Worm (Caenorhabditis elegans) whole organism, mixed stage, embryonic: Measurements from ENCODE around the gene dnj-11.

Experiments used
- M03D4.4 ChIP-seq: sonication (generic microtip); optimal IDR thresholded peaks from 2 replicates; lab custom pipeline; 2017; ENCODE audit warnings: mild to moderate bottlenecking, missing genetic modification characterization, missing compliant biosample characterization
- bed-3 ChIP-seq: fragments of 200-800 bp; sonication (Bioruptor generic); optimal IDR thresholded peaks from 3 replicates; lab custom pipeline; 2018; ENCODE audit warnings: mild to moderate bottlenecking, missing genetic modification characterization, moderate library complexity, missing compliant biosample characterization
- blmp-1 ChIP-seq: fragments of 150-350 bp; optimal IDR thresholded peaks from 2 replicates; lab custom pipeline; 2014; ENCODE audit warnings: missing biosample characterization, missing genetic modification characterization
- ceh-39 ChIP-seq: fragments of 150-350 bp; optimal IDR thresholded peaks from 2 replicates; lab custom pipeline; 2014; ENCODE audit warnings: missing biosample characterization, missing genetic modification characterization
- ceh-43 ChIP-seq: fragments of 200-800 bp; sonication (Bioruptor generic); optimal IDR thresholded peaks from 2 replicates; lab custom pipeline; 2018; ENCODE audit warnings: mild to moderate bottlenecking, missing genetic modification characterization, moderate library complexity, missing compliant biosample characterization
- ceh-83 ChIP-seq: fragments of 200-800 bp; sonication (Bioruptor generic); optimal IDR thresholded peaks from 2 replicates; lab custom pipeline; 2018; ENCODE audit warnings: mild to moderate bottlenecking, missing genetic modification characterization, missing compliant biosample characterization
- ces-1 ChIP-seq: fragments of 150-350 bp; optimal IDR thresholded peaks from 2 replicates; lab custom pipeline; 2014; ENCODE audit warnings: missing biosample characterization, missing genetic modification reagents, missing genetic modification characterization
- cnd-1 ChIP-seq: fragments of 200-800 bp; sonication (Bioruptor generic); optimal IDR thresholded peaks from 2 replicates; lab custom pipeline; 2018; ENCODE audit warnings: mild to moderate bottlenecking, missing genetic modification characterization, missing compliant biosample characterization
- drap-1 ChIP-seq: fragments of 200-800 bp; sonication (Bioruptor generic); optimal IDR thresholded peaks from 3 replicates; lab custom pipeline; 2018; ENCODE audit warnings: mild to moderate bottlenecking, missing genetic modification characterization, missing compliant biosample characterization
- elt-1 ChIP-seq: sonication (generic microtip); optimal IDR thresholded peaks from 2 replicates; lab custom pipeline; 2017; ENCODE audit warnings: missing genetic modification characterization, mild to moderate bottlenecking, missing compliant biosample characterization, antibody characterized with exemption, moderate library complexity, borderline replicate concordance; ENCODE audit not compliant: insufficient read depth
- flh-1 ChIP-seq: fragments of 200-800 bp; sonication (Bioruptor generic); optimal IDR thresholded peaks from 2 replicates; lab custom pipeline; 2018; ENCODE audit warnings: mild to moderate bottlenecking, missing genetic modification characterization, moderate library complexity, missing compliant biosample characterization
- hlh-1 ChIP-seq: fragments of 150-350 bp; optimal IDR thresholded peaks from 2 replicates; lab custom pipeline; 2014; ENCODE audit warnings: missing biosample characterization, missing genetic modification reagents, missing genetic modification characterization
- lin-13 ChIP-seq: fragments of 150-350 bp; optimal IDR thresholded peaks from 2 replicates; lab custom pipeline; 2014; ENCODE audit warnings: missing biosample characterization, missing genetic modification characterization
- lin-32 ChIP-seq: fragments of 200-800 bp; sonication (Bioruptor generic); optimal IDR thresholded peaks from 2 replicates; lab custom pipeline; 2018; ENCODE audit warnings: mild to moderate bottlenecking, missing genetic modification characterization, missing compliant biosample characterization
- lsy-2 ChIP-seq: fragments of 150-350 bp; optimal IDR thresholded peaks from 2 replicates; lab custom pipeline; 2014; ENCODE audit warnings: missing biosample characterization, missing genetic modification characterization
- mep-1 ChIP-seq: fragments of 150-350 bp; optimal IDR thresholded peaks from 2 replicates; lab custom pipeline; 2017; ENCODE audit warnings: missing biosample characterization, missing genetic modification reagents, missing genetic modification characterization, inconsistent platforms
- mls-2 ChIP-seq: sonication (generic microtip); optimal IDR thresholded peaks from 2 replicates; lab custom pipeline; 2016; ENCODE audit warnings: mild to moderate bottlenecking, missing genetic modification characterization, moderate library complexity, missing compliant biosample characterization
- nhr-12 ChIP-seq: fragments of 150-350 bp; optimal IDR thresholded peaks from 2 replicates; lab custom pipeline; 2014; ENCODE audit warnings: missing biosample characterization, missing genetic modification characterization
- nhr-2 ChIP-seq: fragments of 150-350 bp; optimal IDR thresholded peaks from 2 replicates; lab custom pipeline; 2014; ENCODE audit warnings: missing biosample characterization, missing genetic modification characterization
- nhr-28 ChIP-seq: fragments of 150-350 bp; optimal IDR thresholded peaks from 2 replicates; lab custom pipeline; 2014; ENCODE audit warnings: missing biosample characterization, missing genetic modification characterization
- nhr-76 ChIP-seq: sonication (generic microtip); optimal IDR thresholded peaks from 2 replicates; lab custom pipeline; 2017; ENCODE audit warnings: missing biosample characterization, missing genetic modification characterization
- pha-4 ChIP-seq: fragments of 150-350 bp; optimal IDR thresholded peaks from 2 replicates; lab custom pipeline; 2018; ENCODE audit warnings: missing biosample characterization, missing genetic modification reagents, missing genetic modification characterization
- sem-2 ChIP-seq: fragments of 200-800 bp; sonication (Bioruptor generic); optimal IDR thresholded peaks from 2 replicates; lab custom pipeline; 2018; ENCODE audit warnings: mild to moderate bottlenecking, missing genetic modification characterization, missing compliant biosample characterization
- snpc-4 ChIP-seq: fragments of 150-350 bp; optimal IDR thresholded peaks from 2 replicates; lab custom pipeline; 2014; ENCODE audit warnings: missing biosample characterization, missing genetic modification characterization
- sptf-1 ChIP-seq: sonication (generic microtip); optimal IDR thresholded peaks from 2 replicates; lab custom pipeline; 2017; ENCODE audit warnings: mild to moderate bottlenecking, missing genetic modification characterization, moderate library complexity, missing compliant biosample characterization
- tbx-8 ChIP-seq: fragments of 200-800 bp; sonication (Bioruptor generic); optimal IDR thresholded peaks from 2 replicates; lab custom pipeline; 2018; ENCODE audit warnings: mild to moderate bottlenecking, missing genetic modification characterization, moderate library complexity, missing compliant biosample characterization
- unc-120 ChIP-seq: sonication (generic microtip); optimal IDR thresholded peaks from 2 replicates; lab custom pipeline; 2017; ENCODE audit warnings: missing genetic modification characterization, missing compliant biosample characterization; ENCODE audit not compliant: poor library complexity, severe bottlenecking
- zip-8 ChIP-seq: fragments of 150-350 bp; optimal IDR thresholded peaks from 2 replicates; lab custom pipeline; 2014; ENCODE audit warnings: missing biosample characterization, missing genetic modification characterization
- ztf-11 ChIP-seq: fragments of 150-350 bp; optimal IDR thresholded peaks from 2 replicates; lab custom pipeline; 2014; ENCODE audit warnings: missing biosample characterization, missing genetic modification characterization

Gene dnj-11

ce11 chrIV:6556624-6557368 lies 28.9 kb upstream of the dnj-11 start, which contains the start of gene try-3 (continued):
- TF ChIP-seq snpc-4 (tag; lab: Kevin White, UChicago) = no peak
- no peak for TF ChIP-seq hlh-1 (tag; lab: Kevin White, UChicago)
- TF ChIP-seq ztf-11 (tag; lab: Kevin White, UChicago) = no peak
- peak; percentile 83 for TF ChIP-seq sptf-1 (tag; lab: Kevin White, UChicago)
- TF ChIP-seq nhr-12 (tag; lab: Kevin White, UChicago) = no peak

DNA sequence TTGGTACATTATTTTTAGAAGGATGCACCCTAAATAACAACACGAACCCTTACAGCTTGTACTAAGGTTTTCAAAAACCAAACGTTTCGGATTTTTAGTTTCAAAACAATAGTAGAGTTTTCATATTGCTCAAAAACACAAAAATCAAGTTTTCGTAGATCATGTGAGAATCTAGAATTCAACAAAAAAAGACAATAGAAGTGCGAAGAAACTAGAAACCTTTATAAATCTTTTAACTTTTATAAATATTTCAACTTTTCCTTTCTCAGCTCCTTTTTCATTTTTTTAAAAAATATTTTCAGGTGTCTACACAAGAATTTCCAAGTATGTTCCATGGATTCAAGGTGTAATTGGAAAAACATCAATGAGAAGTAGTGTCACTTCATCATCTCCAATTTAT lies 25.2 kb upstream of the dnj-11 start, which contains the start of gene best-9:
best-9 (plus strand) TSS at position 301 of the 400 bp plus-strand sequence.
- TF ChIP-seq lin-32 (GFP tag; lab: Kevin White, UChicago) = no peak
- TF ChIP-seq cnd-1 = no peak
- TF ChIP-seq nhr-76 = no peak
- TF ChIP-seq blmp-1 (tag; lab: Kevin White, UChicago) = no peak
- TF ChIP-seq hlh-1 (tag; lab: Kevin White, UChicago) = no peak
- no peak for TF ChIP-seq ceh-39 (tag; lab: Kevin White, UChicago)
- TF ChIP-seq ces-1 (GFP tag; lab: Kevin White, UChicago) = no peak
- no peak for TF ChIP-seq M03D4.4 (tag; lab: Kevin White, UChicago)
- no peak for TF ChIP-seq snpc-4 (tag; lab: Kevin White, UChicago)
- TF ChIP-seq pha-4 (tag; lab: Kevin White, UChicago) = no peak
- no peak for TF ChIP-seq bed-3 (GFP tag; lab: Kevin White, UChicago)
- TF ChIP-seq lin-13 (tag; lab: Kevin White, UChicago) = no peak
- TF ChIP-seq nhr-28 = no peak
- no peak for TF ChIP-seq mep-1 (tag; lab: Kevin White, UChicago)
- no peak for TF ChIP-seq sem-2 (GFP tag; lab: Kevin White, UChicago)
- TF ChIP-seq elt-1 (tag; lab: Kevin White, UChicago) = no peak
- no peak for TF ChIP-seq sptf-1 (tag; lab: Kevin White, UChicago)
- TF ChIP-seq nhr-12 (tag; lab: Kevin White, UChicago) = no peak
- TF ChIP-seq flh-1 (GFP tag; lab: Kevin White, UChicago) = no peak
- TF ChIP-seq lsy-2 (tag; lab: Kevin White, UChicago) = no peak

DNA sequence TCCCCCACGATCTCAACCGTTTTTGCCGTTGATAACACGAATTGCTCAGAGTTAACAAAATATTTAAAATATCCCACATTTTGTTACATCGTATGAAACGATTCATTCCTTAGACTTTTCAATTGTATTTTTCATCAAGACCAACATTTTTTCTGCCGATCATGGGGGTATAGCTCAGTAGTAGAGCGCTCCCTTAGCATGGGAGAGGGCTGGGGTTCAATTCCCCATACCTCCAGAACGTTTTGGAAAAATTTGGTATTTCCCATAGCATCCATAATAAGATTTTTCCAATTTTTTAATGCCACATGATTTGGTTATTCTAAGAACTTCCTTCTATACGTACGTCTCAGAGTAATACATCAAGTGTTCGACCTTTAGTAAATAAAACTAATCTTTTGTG lies 23.6 kb upstream of the dnj-11 start:
- TF ChIP-seq lsy-2 (tag; lab: Kevin White, UChicago) = no peak
- TF ChIP-seq M03D4.4 (tag; lab: Kevin White, UChicago) = no peak
- no peak for TF ChIP-seq ceh-83
- TF ChIP-seq drap-1 (GFP tag; lab: Kevin White, UChicago) = no peak
- TF ChIP-seq sem-2 (GFP tag; lab: Kevin White, UChicago) = no peak
- no peak for TF ChIP-seq tbx-8 (GFP tag; lab: Kevin White, UChicago)
- TF ChIP-seq zip-8 (tag; lab: Kevin White, UChicago) = no peak
- no peak for TF ChIP-seq elt-1 (tag; lab: Kevin White, UChicago)
- no peak for TF ChIP-seq mls-2 (tag; lab: Kevin White, UChicago)
- TF ChIP-seq unc-120 (tag; lab: Kevin White, UChicago) = no peak

ce11 chrIV:6565605-6566004 lies 20.1 kb upstream of the dnj-11 start:
- no peak for TF ChIP-seq mls-2 (tag; lab: Kevin White, UChicago)
- TF ChIP-seq sptf-1 (tag; lab: Kevin White, UChicago) = no peak
- TF ChIP-seq nhr-2 (tag; lab: Kevin White, UChicago) = no peak
- TF ChIP-seq sem-2 (GFP tag; lab: Kevin White, UChicago) = no peak
- no peak for TF ChIP-seq hlh-1 (tag; lab: Kevin White, UChicago)

- TF ChIP-seq snpc-4 (tag; lab: Kevin White, UChicago) = no peak
- no peak for TF ChIP-seq sptf-1 (tag; lab: Kevin White, UChicago)
- no peak for TF ChIP-seq lin-13 (tag; lab: Kevin White, UChicago)
- no peak for TF ChIP-seq unc-120 (tag; lab: Kevin White, UChicago)
- no peak for TF ChIP-seq mls-2 (tag; lab: Kevin White, UChicago)
- no peak for TF ChIP-seq ceh-43
- TF ChIP-seq mep-1 (tag; lab: Kevin White, UChicago) = no peak
- TF ChIP-seq lsy-2 (tag; lab: Kevin White, UChicago) = no peak
- no peak for TF ChIP-seq ztf-11 (tag; lab: Kevin White, UChicago)
- TF ChIP-seq bed-3 (GFP tag; lab: Kevin White, UChicago) = no peak
- no peak for TF ChIP-seq pha-4 (tag; lab: Kevin White, UChicago)
- no peak for TF ChIP-seq blmp-1 (tag; lab: Kevin White, UChicago)
- TF ChIP-seq ces-1 (GFP tag; lab: Kevin White, UChicago) = no peak
Measured at ce11 chrIV:6572238-6572637, 13.4 kb upstream of the dnj-11 start, which contains the start of gene bicd-1. TSS of gene bicd-1 (minus strand) at chrIV:6572338.
